Fruit fly (Drosophila melanogaster) whole organism, embryonic: ENCODE measurements around the gene Noa36.

Experiments used
- ATbp ChIP-seq: fragments of 200-800 bp; sonication (Bioruptor generic); optimal IDR thresholded peaks from 2 replicates; lab custom pipeline; 2017; ENCODE audit warnings: missing biosample characterization, mild to moderate bottlenecking, missing genetic modification characterization, missing genetic modification reagents
- Atf3 ChIP-seq: fragments of 200-800 bp; sonication (Bioruptor generic); optimal IDR thresholded peaks from 3 replicates; lab custom pipeline; 2016; ENCODE audit warnings: missing biosample characterization, missing genetic modification characterization
- Awh ChIP-seq: fragments of 200-800 bp; sonication (Bioruptor generic); IDR thresholded peaks from 2 replicates; pipeline ENCODE4, ENCODE4 v1.3.6; 2022; ENCODE audit warnings: missing biosample characterization, missing genetic modification characterization
- B-H1 ChIP-seq: fragments of 200-800 bp; sonication (Bioruptor generic); IDR thresholded peaks from 3 replicates; pipeline ENCODE4 v1.3.6; 2022; ENCODE audit warnings: missing biosample characterization, missing genetic modification characterization
- CG10431 ChIP-seq: fragments of 200-800 bp; sonication (Bioruptor generic); optimal IDR thresholded peaks from 3 replicates; lab custom pipeline; 2018; ENCODE audit warnings: missing biosample characterization, mild to moderate bottlenecking, missing genetic modification characterization
- CG10543 ChIP-seq: fragments of 200-800 bp; sonication (Bioruptor generic); optimal IDR thresholded peaks from 3 replicates; lab custom pipeline; 2017; ENCODE audit warnings: missing biosample characterization, mild to moderate bottlenecking, missing genetic modification characterization, moderate library complexity
- CG10959 ChIP-seq: fragments of 200-800 bp; sonication (Bioruptor generic); IDR thresholded peaks from 2 replicates; pipeline ENCODE4 v1.3.6; 2022; ENCODE audit warnings: missing biosample characterization, missing genetic modification characterization
- CG11085 ChIP-seq: fragments of 200-800 bp; sonication (Bioruptor generic); IDR thresholded peaks from 2 replicates; pipeline ENCODE4 v1.3.6; 2022; ENCODE audit warnings: missing biosample characterization, missing genetic modification characterization
- CG11504 ChIP-seq: fragments of 200-800 bp; sonication (Bioruptor generic); optimal IDR thresholded peaks from 3 replicates; lab custom pipeline; 2019; ENCODE audit warnings: missing biosample characterization, mild to moderate bottlenecking, missing genetic modification characterization, moderate library complexity
- CG14050 ChIP-seq: fragments of 200-800 bp; sonication (Bioruptor generic); IDR thresholded peaks from 3 replicates; pipeline ENCODE4 v1.3.6; 2022; ENCODE audit warnings: missing biosample characterization, missing genetic modification characterization
- CG15479 ChIP-seq: fragments of 200-800 bp; sonication (Bioruptor generic); optimal IDR thresholded peaks from 3 replicates; lab custom pipeline; 2019; ENCODE audit warnings: missing biosample characterization, mild to moderate bottlenecking, missing genetic modification characterization, moderate library complexity
- CG15696 ChIP-seq: fragments of 200-800 bp; sonication (Bioruptor generic); optimal IDR thresholded peaks from 2 replicates; lab custom pipeline; 2019; ENCODE audit warnings: missing biosample characterization, mild to moderate bottlenecking, missing genetic modification characterization, moderate library complexity
- CG16779 ChIP-seq: fragments of 200-800 bp; sonication (Bioruptor generic); IDR thresholded peaks from 2 replicates; pipeline ENCODE4 v1.3.6; 2022; ENCODE audit warnings: missing biosample characterization, missing genetic modification characterization
- CG18262 ChIP-seq: fragments of 200-800 bp; optimal IDR thresholded peaks from 3 replicates; lab custom pipeline; 2019; ENCODE audit warnings: missing biosample characterization, mild to moderate bottlenecking, missing genetic modification characterization, moderate library complexity
- CG2712 ChIP-seq: fragments of 200-800 bp; optimal IDR thresholded peaks from 3 replicates; lab custom pipeline; 2019; ENCODE audit warnings: missing biosample characterization, mild to moderate bottlenecking, missing genetic modification characterization, moderate library complexity
- CG30431 ChIP-seq: fragments of 200-800 bp; sonication (Bioruptor generic); optimal IDR thresholded peaks from 2 replicates; lab custom pipeline; 2017; ENCODE audit warnings: missing biosample characterization, missing genetic modification characterization
- CG31441 ChIP-seq: fragments of 200-800 bp; sonication (Bioruptor generic); IDR thresholded peaks from 2 replicates; pipeline ENCODE4 v1.3.6; 2022; ENCODE audit warnings: missing biosample characterization, missing genetic modification characterization
- CG7357 ChIP-seq: fragments of 200-800 bp; sonication (Bioruptor generic); IDR thresholded peaks from 3 replicates; pipeline ENCODE4 v1.3.6; 2022; ENCODE audit warnings: missing biosample characterization, missing genetic modification characterization
- CG7963 ChIP-seq: fragments of 200-800 bp; sonication (Bioruptor generic); IDR thresholded peaks from 3 replicates; pipeline ENCODE4 v1.3.6; 2022; ENCODE audit warnings: missing biosample characterization, missing genetic modification characterization; ENCODE audit not compliant: partially characterized antibody
- D19A ChIP-seq: fragments of 200-800 bp; optimal IDR thresholded peaks from 3 replicates; lab custom pipeline; 2019; ENCODE audit warnings: missing biosample characterization, mild to moderate bottlenecking, missing genetic modification characterization, moderate library complexity
- D19B ChIP-seq: fragments of 200-800 bp; sonication (Bioruptor generic); optimal IDR thresholded peaks from 2 replicates; lab custom pipeline; 2017; ENCODE audit warnings: missing biosample characterization, mild to moderate bottlenecking, missing genetic modification characterization
- Deaf1 ChIP-seq: fragments of 200-800 bp; optimal IDR thresholded peaks from 3 replicates; lab custom pipeline; 2019; ENCODE audit warnings: missing biosample characterization, mild to moderate bottlenecking, missing genetic modification characterization, moderate library complexity
- Mad ChIP-seq: fragments of 200-800 bp; sonication (Bioruptor generic); optimal IDR thresholded peaks from 2 replicates; lab custom pipeline; 2016; ENCODE audit warnings: missing biosample characterization, missing genetic modification characterization
- Med ChIP-seq: fragments of 200-800 bp; sonication (Bioruptor generic); peaks from one replicate; lab custom pipeline; 2016; ENCODE audit warnings: missing biosample characterization, missing genetic modification characterization, mild to moderate bottlenecking, inconsistent platforms, moderate library complexity
- Oli ChIP-seq: fragments of 200-800 bp; sonication (Bioruptor generic); optimal IDR thresholded peaks from 2 replicates; lab custom pipeline; 2018; ENCODE audit warnings: missing biosample characterization, mild to moderate bottlenecking, missing genetic modification characterization, moderate library complexity
- Poxn ChIP-seq: fragments of 200-800 bp; sonication (Bioruptor generic); IDR thresholded peaks from 2 replicates; pipeline ENCODE4 v1.3.6; 2022; ENCODE audit warnings: missing biosample characterization, missing genetic modification characterization
- Sox102F ChIP-seq: fragments of 200-800 bp; sonication (Bioruptor generic); optimal IDR thresholded peaks from 2 replicates; lab custom pipeline; 2018; ENCODE audit warnings: missing biosample characterization, mild to moderate bottlenecking, missing genetic modification characterization, moderate library complexity
- ap ChIP-seq: fragments of 200-800 bp; sonication (Bioruptor generic); IDR thresholded peaks from 2 replicates; pipeline ENCODE4 v1.3.6; 2022; ENCODE audit warnings: missing biosample characterization, missing genetic modification characterization
- bigmax ChIP-seq: fragments of 200-800 bp; sonication (Bioruptor generic); optimal IDR thresholded peaks from 2 replicates; lab custom pipeline; 2018; ENCODE audit warnings: missing biosample characterization, mild to moderate bottlenecking, missing genetic modification characterization
- br ChIP-seq: fragments of >200 bp; optimal IDR thresholded peaks from 2 replicates; lab custom pipeline; 2017
- chif ChIP-seq, 2 experiments: fragments of 200-800 bp; sonication (Bioruptor generic); optimal IDR thresholded peaks; 3 replicates each; lab custom pipeline; 2016; ENCODE audit warnings: missing biosample characterization in 2 of 2, missing genetic modification characterization in 2 of 2
- ci ChIP-seq: fragments of 200-800 bp; sonication (Bioruptor generic); IDR thresholded peaks from 3 replicates; pipeline ENCODE4 v1.3.6; 2022; ENCODE audit warnings: missing biosample characterization, missing genetic modification characterization
- crol ChIP-seq: fragments of 200-800 bp; sonication (Bioruptor generic); IDR thresholded peaks from 2 replicates; pipeline ENCODE4 v1.3.6; 2022; ENCODE audit warnings: missing biosample characterization, missing genetic modification characterization
- dimm ChIP-seq: fragments of 200-800 bp; sonication (Bioruptor generic); IDR thresholded peaks from 2 replicates; pipeline ENCODE4 v1.3.6; 2022; ENCODE audit warnings: missing biosample characterization, missing genetic modification characterization
- dmrt99B ChIP-seq: fragments of 200-800 bp; sonication (Bioruptor generic); optimal IDR thresholded peaks from 2 replicates; lab custom pipeline; 2018; ENCODE audit warnings: missing biosample characterization, mild to moderate bottlenecking, missing genetic modification characterization, moderate library complexity
- dpn ChIP-seq, 2 experiments: fragments of 200-800 bp; sonication (Bioruptor generic); optimal IDR thresholded peaks; 3 replicates each; lab custom pipeline; 2016; ENCODE audit warnings: missing biosample characterization in 2 of 2, missing genetic modification characterization in 2 of 2
- en ChIP-seq: fragments of 200-800 bp; sonication (Bioruptor generic); optimal IDR thresholded peaks from 2 replicates; lab custom pipeline; 2016; ENCODE audit warnings: missing biosample characterization, missing genetic modification characterization
- eve ChIP-seq, 2 experiments: fragments of >200 bp; optimal IDR thresholded peaks; 2 replicates each; lab custom pipeline; 2017; ENCODE audit warnings: missing biosample characterization in 2 of 2, missing genetic modification characterization in 2 of 2
- exex ChIP-seq: fragments of 200-800 bp; sonication (Bioruptor generic); optimal IDR thresholded peaks from 4 replicates; lab custom pipeline; 2018; ENCODE audit warnings: missing biosample characterization, mild to moderate bottlenecking, missing genetic modification characterization, moderate library complexity
- fu2 ChIP-seq: fragments of 200-800 bp; sonication (Bioruptor generic); optimal IDR thresholded peaks from 2 replicates; lab custom pipeline; 2016; ENCODE audit warnings: missing biosample characterization, missing genetic modification characterization
- lola ChIP-seq, 3 experiments: fragments of >200 bp in 2 of 3; fragments of 200-800 bp in 1 of 3; sonication (Bioruptor generic) in 1 of 3; optimal IDR thresholded peaks; 2 replicates each; lab custom pipeline; 2017 to 2019; ENCODE audit warnings: missing biosample characterization in 3 of 3, missing genetic modification characterization in 3 of 3, mild to moderate bottlenecking in 1 of 3, moderate library complexity in 1 of 3
- nmo ChIP-seq: fragments of 200-800 bp; sonication (Bioruptor generic); optimal IDR thresholded peaks from 2 replicates; lab custom pipeline; 2018; ENCODE audit warnings: missing biosample characterization, mild to moderate bottlenecking, missing genetic modification characterization, moderate library complexity
- otp ChIP-seq: fragments of 200-800 bp; sonication (Bioruptor generic); IDR thresholded peaks from 3 replicates; pipeline ENCODE4, ENCODE4 v1.3.6; 2022; ENCODE audit warnings: missing biosample characterization, missing genetic modification characterization
- pan ChIP-seq, 4 experiments: fragments of >200 bp in 3 of 4; fragments of 200-800 bp in 1 of 4; sonication (Bioruptor generic) in 1 of 4; optimal IDR thresholded peaks in 3 of 4; IDR thresholded peaks in 1 of 4; 2 replicates each; pipeline versions ENCODE4 v1.3.6 to Lab custom; 2017 to 2022; ENCODE audit warnings: missing biosample characterization in 2 of 4, missing genetic modification characterization in 2 of 4, mixed read lengths in 1 of 4
- schlank ChIP-seq: fragments of 200-800 bp; sonication (Bioruptor generic); optimal IDR thresholded peaks from 2 replicates; lab custom pipeline; 2018; ENCODE audit warnings: missing biosample characterization, mild to moderate bottlenecking, missing genetic modification characterization
- sens ChIP-seq: fragments of 200-800 bp; sonication (Bioruptor generic); peaks from one replicate; lab custom pipeline; 2016; ENCODE audit warnings: missing biosample characterization, missing genetic modification characterization
- stwl ChIP-seq: fragments of 200-800 bp; sonication (Bioruptor generic); optimal IDR thresholded peaks from 3 replicates; lab custom pipeline; 2018; ENCODE audit warnings: missing biosample characterization, mild to moderate bottlenecking, missing genetic modification characterization, moderate library complexity
- vvl ChIP-seq: fragments of 200-800 bp; sonication (Bioruptor generic); IDR thresholded peaks from 2 replicates; pipeline ENCODE4 v1.3.6; 2022; ENCODE audit warnings: missing biosample characterization, missing genetic modification characterization
- zen2 ChIP-seq: fragments of 200-800 bp; sonication (Bioruptor generic); IDR thresholded peaks from 3 replicates; pipeline ENCODE4 v1.3.6; 2022; ENCODE audit warnings: missing biosample characterization, missing genetic modification characterization; ENCODE audit not compliant: partially characterized antibody

The Noa36 gene

DNA sequence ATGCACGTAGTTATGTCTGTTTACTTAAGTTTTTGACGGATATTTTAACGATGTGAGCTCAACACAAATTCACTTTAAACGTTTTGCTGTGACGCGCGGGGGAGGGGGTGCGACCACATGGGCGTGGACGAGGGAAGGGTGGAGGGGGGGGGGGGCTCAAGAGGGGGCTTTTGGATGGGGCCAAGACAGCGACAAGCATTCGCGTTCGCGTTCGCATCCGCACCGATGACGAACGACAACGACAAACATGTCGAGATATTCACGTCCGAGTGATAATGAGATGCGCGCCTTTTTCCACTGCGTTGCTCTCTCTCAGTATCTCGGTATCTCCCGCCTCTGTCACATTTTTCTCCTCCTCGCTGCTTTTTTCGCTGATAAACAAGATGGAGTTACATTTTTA is 35.6 kb downstream of the Noa36 start:
- TF ChIP-seq eve (GFP tag; optimal IDR thresholded peaks at IDR 0.05; lab: Kevin White, UChicago) (no peak), Deaf1 (peak; percentile 65), vvl (GFP tag; lab: Robert Waterston, UW) (0 out of 2 replicates have a peak, but pooled peaks have one; percentile 47), chif (GFP tag; optimal IDR thresholded peaks at IDR 0.05; lab: Kevin White, UChicago) (no peak), otp (0 out of 3 replicates have a peak, but pooled peaks have one; percentile 16), crol (GFP tag; lab: Robert Waterston, UW) (peak; percentile 87), lola (GFP tag; optimal IDR thresholded peaks at IDR 0.05; lab: Kevin White, UChicago) (no peak), Mad (no peak), bigmax (GFP tag; lab: Kevin White, UChicago) (peak; percentile 16), ci (GFP tag; lab: Robert Waterston, UW) (0 out of 3 replicates have a peak, but pooled peaks have one; percentile 41), CG16779 (GFP tag; lab: Robert Waterston, UW) (no peak), CG10543 (GFP tag; lab: Kevin White, UChicago) (peak; percentile 66), ap (GFP tag; lab: Robert Waterston, UW) (no peak), CG15479 (GFP tag; lab: Kevin White, UChicago) (peak; percentile 19)

DNA sequence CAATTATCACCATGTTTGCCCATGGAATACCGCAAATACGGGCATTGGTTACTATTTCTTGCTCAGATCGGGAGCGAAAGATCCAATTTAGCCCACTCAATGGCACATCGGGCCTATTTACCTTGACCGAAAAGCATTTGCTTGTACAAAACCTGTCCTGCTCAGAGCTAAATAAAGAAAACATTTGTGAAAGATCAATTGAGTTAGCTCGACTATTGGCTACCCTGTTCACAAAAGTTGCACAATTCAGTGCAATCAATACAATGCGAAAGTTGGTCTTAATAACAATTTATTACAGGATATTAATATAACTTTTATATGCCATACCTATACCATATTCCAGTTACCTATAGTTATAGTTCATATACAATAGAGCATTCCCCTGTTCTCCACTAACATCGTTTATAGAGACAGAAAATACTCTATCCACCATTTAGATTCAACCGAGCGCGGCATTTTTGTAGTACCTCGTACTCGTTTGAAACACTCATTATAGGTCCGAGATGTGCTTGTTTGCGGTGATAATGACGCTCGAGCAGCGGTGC is 36.4 kb downstream of the Noa36 start:
- TF ChIP-seq pan (optimal IDR thresholded peaks at IDR 0.05; lab: Kevin White, UChicago) (no peak), pan (GFP tag; optimal IDR thresholded peaks at IDR 0.05 in 1 of 2, IDR thresholded peaks at IDR 0.05 in 1 of 2) (peak in 1 of 2 experiments; percentile 6), B-H1 (GFP tag; lab: Robert Waterston, UW) (no peak), zen2 (GFP tag; lab: Robert Waterston, UW) (no peak), CG2712 (tag; lab: Kevin White, UChicago) (peak; percentile 37), dmrt99B (peak; percentile 39), D19A (tag; lab: Kevin White, UChicago) (peak; percentile 73), exex (tag; lab: Kevin White, UChicago) (no peak), en (GFP tag; lab: Kevin White, UChicago) (no peak), CG10959 (GFP tag; lab: Robert Waterston, UW) (0 out of 2 replicates have a peak, but pooled peaks have one; percentile 20), Oli (tag; lab: Kevin White, UChicago) (peak; percentile 1), D19B (GFP tag; lab: Kevin White, UChicago) (peak; percentile 63), CG14050 (GFP tag; lab: Robert Waterston, UW) (no peak), CG31441 (GFP tag; lab: Robert Waterston, UW) (0 out of 2 replicates have a peak, but pooled peaks have one; percentile 10), schlank (no peak), CG30431 (GFP tag; lab: Kevin White, UChicago) (peak; percentile 25), ATbp (GFP tag; lab: Kevin White, UChicago) (no peak), br (lab: Kevin White, UChicago) (no peak), Awh (no peak), CG11085 (GFP tag; lab: Robert Waterston, UW) (no peak), CG10431 (GFP tag; lab: Kevin White, UChicago) (no peak), Atf3 (GFP tag; lab: Kevin White, UChicago) (no peak), stwl (tag; lab: Kevin White, UChicago) (no peak), Sox102F (GFP tag; lab: Kevin White, UChicago) (peak; percentile 2), CG15696 (peak; percentile 30), nmo (GFP tag; lab: Kevin White, UChicago) (peak; percentile 18), Med (GFP tag; lab: Kevin White, UChicago) (peak; percentile 55), CG7963 (peak; percentile 31; the same call in 1 of the 3 replicates), dimm (GFP tag; lab: Robert Waterston, UW) (no peak), CG18262 (peak; percentile 4), CG11504 (tag; lab: Kevin White, UChicago) (peak; percentile 6), fu2 (no peak), Poxn (GFP tag; lab: Robert Waterston, UW) (no peak), sens (peak; percentile 70), CG7357 (GFP tag; lab: Robert Waterston, UW) (no peak), dpn (GFP tag; optimal IDR thresholded peaks at IDR 0.05; lab: Kevin White, UChicago) (no peak)
